Fruit fly (Drosophila melanogaster): Measurements from ENCODE around the gene kri.

kri gene

DNA sequence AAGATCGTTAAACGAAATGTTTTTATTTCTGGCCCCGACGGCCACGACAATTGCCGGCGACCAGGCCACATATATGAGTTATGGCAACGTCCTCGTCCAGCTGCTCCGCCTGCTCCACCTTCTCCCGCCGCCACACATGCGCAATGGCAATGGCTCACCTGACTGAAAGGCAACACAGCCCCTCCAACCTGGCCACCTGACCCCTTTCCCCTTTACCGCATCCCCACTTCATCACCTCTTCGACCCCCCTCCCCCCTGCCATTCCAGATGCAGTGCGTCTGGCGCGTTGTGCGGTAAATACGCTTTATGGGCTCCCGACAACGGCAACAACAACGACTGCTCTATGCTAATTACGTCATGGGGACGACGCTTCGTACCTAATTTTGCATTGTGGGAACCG lies 23.0 kb downstream of the kri start:
- TF ChIP-seq Mnt (GFP tag; optimal IDR thresholded peaks at IDR 0.05) (no peak), Clk (GFP tag; optimal IDR thresholded peaks at IDR 0.05) (no peak), pad (GFP tag; optimal IDR thresholded peaks at IDR 0.05) (no peak), bab1 (GFP tag; optimal IDR thresholded peaks at IDR 0.05) (no peak), ovo (GFP tag; optimal IDR thresholded peaks at IDR 0.05) (no peak)

DNA sequence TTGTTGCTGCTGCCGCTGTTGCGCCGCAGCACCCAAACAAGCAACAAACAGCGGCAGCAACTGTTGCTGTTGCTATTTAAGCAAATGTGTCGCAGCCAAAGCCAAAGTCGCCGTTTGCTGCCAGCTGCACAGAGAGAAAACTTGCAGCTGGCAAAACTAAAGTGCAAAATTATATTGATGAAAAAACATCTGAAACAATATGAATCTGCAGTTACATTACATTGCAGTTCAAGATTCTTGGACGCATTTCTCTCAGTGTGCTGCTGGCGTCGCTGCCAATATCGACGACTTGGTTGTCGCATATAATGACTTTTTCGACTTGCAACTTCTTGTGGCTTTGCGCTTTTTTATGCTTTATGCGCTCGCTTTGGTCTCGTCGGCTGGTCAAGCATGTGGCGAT lies 23.5 kb downstream of the kri start:
- TF ChIP-seq ovo (GFP tag; optimal IDR thresholded peaks at IDR 0.05) = no peak
- TF ChIP-seq cnc (optimal IDR thresholded peaks at IDR 0.05) = no peak

DNA sequence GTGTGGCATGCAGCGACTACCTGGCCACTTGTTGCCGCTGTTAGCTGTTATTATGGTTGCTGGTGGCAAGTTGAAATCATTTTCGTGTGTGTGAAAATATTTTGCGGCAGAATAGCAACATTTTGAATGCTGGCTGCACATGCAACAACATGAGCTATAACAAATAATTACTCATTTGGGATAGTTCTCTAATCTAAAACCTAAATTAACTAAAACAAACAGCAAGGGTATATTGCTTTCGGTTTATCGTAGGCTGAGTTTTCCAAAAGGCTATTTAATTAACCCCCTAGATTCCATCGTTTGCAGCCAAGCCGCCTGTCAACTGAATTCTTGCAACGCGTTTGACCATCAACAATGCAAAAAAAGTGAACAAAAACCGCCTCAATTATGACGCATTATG lies 24.0 kb downstream of the kri start:
- TF ChIP-seq CG5204 (GFP tag; optimal IDR thresholded peaks at IDR 0.05) = no peak
- TF ChIP-seq ovo (GFP tag; optimal IDR thresholded peaks at IDR 0.05) = no peak
- no peak for TF ChIP-seq CG33017 (tag; optimal IDR thresholded peaks at IDR 0.05)

DNA sequence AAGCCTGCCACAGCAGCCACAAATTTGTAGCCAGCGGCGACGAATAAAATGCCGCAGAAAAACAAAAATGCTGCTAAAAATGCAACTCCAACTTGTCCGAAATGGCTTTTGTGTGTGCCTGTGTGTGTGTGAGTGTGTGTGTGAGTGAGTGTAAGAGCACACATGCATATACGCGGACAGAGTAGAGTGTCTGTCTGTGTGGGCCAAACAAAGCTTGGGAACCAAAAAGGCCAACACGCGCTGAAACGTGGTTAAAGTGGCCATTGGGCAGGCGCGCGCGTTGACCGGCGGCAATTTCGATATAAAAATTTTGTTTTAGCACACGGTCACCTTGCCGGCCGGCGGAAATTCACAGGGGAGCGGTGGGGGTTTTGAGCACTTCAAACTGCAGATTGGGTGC lies 24.7 kb downstream of the kri start:
- no peak for TF ChIP-seq CG12768 (GFP tag; optimal IDR thresholded peaks at IDR 0.05)
- no peak for TF ChIP-seq pad (GFP tag; optimal IDR thresholded peaks at IDR 0.05)
- TF ChIP-seq bab1 (GFP tag; optimal IDR thresholded peaks at IDR 0.05) = no peak
- no peak for TF ChIP-seq cic (GFP tag; optimal IDR thresholded peaks at IDR 0.05)
- no peak for TF ChIP-seq ovo (GFP tag; optimal IDR thresholded peaks at IDR 0.05)
- TF ChIP-seq kay (GFP tag; ENCODE audit: borderline replicate concordance) = no peak
- TF ChIP-seq cnc (optimal IDR thresholded peaks at IDR 0.05) = no peak

DNA sequence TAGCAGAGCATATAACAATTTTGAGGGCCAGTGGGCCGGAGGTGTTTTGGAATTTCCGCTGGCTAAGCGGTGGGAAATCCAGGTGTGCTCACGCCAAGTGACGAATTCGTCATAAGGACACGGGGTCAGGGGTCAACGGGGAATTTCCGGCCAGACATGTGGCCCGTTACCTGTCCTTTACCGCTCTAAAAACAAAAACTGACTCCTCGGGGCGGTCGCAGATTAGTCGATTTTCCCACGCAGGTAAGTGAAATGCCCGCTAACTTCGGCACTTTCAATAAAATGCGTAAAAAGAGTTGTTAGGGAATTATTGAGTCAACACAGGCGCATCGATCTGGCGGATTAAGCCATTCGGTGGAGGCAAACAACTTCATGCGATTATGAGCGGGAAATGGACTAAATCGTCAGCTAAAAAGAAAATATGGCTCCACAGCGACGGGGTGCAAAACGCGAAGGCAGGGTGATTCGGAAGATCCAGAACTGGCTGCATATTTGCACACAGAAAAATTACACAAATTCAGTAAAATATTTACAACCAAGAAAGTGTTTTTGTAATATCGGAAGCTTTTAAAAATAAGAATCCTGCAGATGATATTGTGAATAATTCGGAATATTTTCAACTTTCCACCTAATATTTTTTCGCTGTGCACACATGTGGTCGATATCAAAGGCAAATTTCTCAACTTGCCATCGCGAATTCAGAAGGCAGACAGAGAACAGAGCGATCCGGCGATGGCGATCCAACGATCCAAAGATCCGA lies 25.3 kb downstream of the kri start:
- TF ChIP-seq CG7101 (tag; optimal IDR thresholded peaks at IDR 0.05) = no peak
- TF ChIP-seq toe (GFP tag; optimal IDR thresholded peaks at IDR 0.05) = no peak
- TF ChIP-seq cic (GFP tag; optimal IDR thresholded peaks at IDR 0.05) = no peak

DNA sequence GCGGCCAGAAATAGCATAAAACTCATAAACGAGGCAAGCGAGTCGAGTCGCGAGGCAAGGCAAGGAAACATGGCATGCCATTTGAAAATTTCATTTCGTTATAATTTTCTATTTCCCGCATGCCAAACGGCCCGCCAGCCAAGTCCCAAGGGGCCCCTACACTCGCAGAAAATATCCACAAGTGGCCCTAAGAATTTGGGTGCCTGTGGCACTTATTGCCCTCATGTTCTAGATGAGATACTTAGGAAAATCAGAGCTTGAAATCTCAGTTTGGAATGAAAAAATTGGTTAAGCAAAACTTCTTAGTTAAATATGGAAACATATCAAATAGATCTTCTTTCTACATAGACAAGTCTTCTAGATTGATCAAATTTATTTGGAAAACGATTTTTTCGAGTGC lies 27.5 kb downstream of the kri start:
- TF ChIP-seq pad (GFP tag; optimal IDR thresholded peaks at IDR 0.05) (no peak), CG1620 (GFP tag; optimal IDR thresholded peaks at IDR 0.05) (no peak), Mnt (GFP tag; optimal IDR thresholded peaks at IDR 0.05) (no peak), Crg-1 (GFP tag; optimal IDR thresholded peaks at IDR 0.05) (no peak), cic (GFP tag; optimal IDR thresholded peaks at IDR 0.05) (no peak), CG5204 (GFP tag; optimal IDR thresholded peaks at IDR 0.05) (no peak), tj (GFP tag; optimal IDR thresholded peaks at IDR 0.05) (no peak), kay (GFP tag; ENCODE audit: borderline replicate concordance) (peak; percentile 3)

DNA sequence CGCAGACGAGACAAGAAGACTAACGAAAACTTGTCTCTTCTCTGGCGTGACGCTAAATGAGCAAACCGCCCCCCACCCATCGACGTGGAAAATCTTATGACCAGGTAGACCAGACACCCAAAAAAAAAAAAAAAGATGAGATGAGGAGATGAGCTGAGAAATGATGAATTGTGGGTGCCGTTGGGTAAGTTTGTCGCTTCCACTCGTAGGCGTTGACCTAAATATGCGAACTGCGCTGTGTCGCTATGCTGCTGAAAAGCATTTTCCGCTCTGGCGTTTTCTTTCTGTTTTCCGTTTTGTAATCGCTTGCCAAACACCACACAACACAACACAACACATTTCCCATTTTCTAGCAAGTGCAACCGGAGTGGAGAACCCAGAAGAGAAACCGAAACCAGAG lies 28.1 kb downstream of the kri start:
- TF ChIP-seq CG1620 (GFP tag; optimal IDR thresholded peaks at IDR 0.05) = no peak
- TF ChIP-seq CG12768 (GFP tag; optimal IDR thresholded peaks at IDR 0.05) = no peak
- no peak for TF ChIP-seq cnc (optimal IDR thresholded peaks at IDR 0.05)
- TF ChIP-seq CG11617 (GFP tag; optimal IDR thresholded peaks at IDR 0.05) = no peak
- TF ChIP-seq bab1 (GFP tag; optimal IDR thresholded peaks at IDR 0.05) = no peak
- no peak for TF ChIP-seq pad (GFP tag; optimal IDR thresholded peaks at IDR 0.05)
- no peak for TF ChIP-seq Mnt (GFP tag; optimal IDR thresholded peaks at IDR 0.05)
- no peak for TF ChIP-seq Hr96 (GFP tag; optimal IDR thresholded peaks at IDR 0.05)
- no peak for TF ChIP-seq ovo (GFP tag; optimal IDR thresholded peaks at IDR 0.05)
- no peak for TF ChIP-seq CG7045 (GFP tag; optimal IDR thresholded peaks at IDR 0.05)
- no peak for TF ChIP-seq CG33017 (tag; optimal IDR thresholded peaks at IDR 0.05)
- TF ChIP-seq cic (GFP tag; optimal IDR thresholded peaks at IDR 0.05) = no peak
- no peak for TF ChIP-seq kay (GFP tag; ENCODE audit: borderline replicate concordance)
- TF ChIP-seq tj (GFP tag; optimal IDR thresholded peaks at IDR 0.05) = no peak
- no peak for TF ChIP-seq CG14711 (tag; optimal IDR thresholded peaks at IDR 0.05)
- no peak for TF ChIP-seq CG5204 (GFP tag; optimal IDR thresholded peaks at IDR 0.05)
- no peak for TF ChIP-seq CG7101 (tag; optimal IDR thresholded peaks at IDR 0.05)

DNA sequence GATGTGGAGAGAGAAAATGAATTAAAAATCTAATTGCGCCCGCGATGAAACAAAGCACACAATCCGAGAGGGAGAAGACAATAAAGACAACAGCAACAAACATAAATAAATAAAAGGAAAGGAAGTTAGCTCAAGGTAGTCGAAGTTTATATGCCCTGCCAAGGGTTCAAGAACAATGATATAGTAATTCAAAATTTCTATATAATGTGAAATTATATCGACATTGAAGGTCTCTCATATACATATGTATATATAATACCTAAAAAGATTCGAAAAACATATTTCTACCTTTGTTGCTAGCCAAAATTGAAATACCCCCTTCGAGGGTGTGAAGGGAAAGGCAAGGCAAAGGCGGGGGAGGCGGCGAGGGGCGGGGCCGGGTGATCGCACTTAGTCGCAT lies 30.1 kb downstream of the kri start:
- no peak for TF ChIP-seq Mnt (GFP tag; optimal IDR thresholded peaks at IDR 0.05)
- no peak for TF ChIP-seq kay (GFP tag; ENCODE audit: borderline replicate concordance)
- TF ChIP-seq CG12768 (GFP tag; optimal IDR thresholded peaks at IDR 0.05) = no peak
- TF ChIP-seq cic (GFP tag; optimal IDR thresholded peaks at IDR 0.05) = no peak
- TF ChIP-seq Crg-1 (GFP tag; optimal IDR thresholded peaks at IDR 0.05) = no peak
- TF ChIP-seq CG5204 (GFP tag; optimal IDR thresholded peaks at IDR 0.05) = no peak
- no peak for TF ChIP-seq CG14711 (tag; optimal IDR thresholded peaks at IDR 0.05)
- no peak for TF ChIP-seq cnc (optimal IDR thresholded peaks at IDR 0.05)
- TF ChIP-seq CG1620 (GFP tag; optimal IDR thresholded peaks at IDR 0.05) = no peak
- TF ChIP-seq pad (GFP tag; optimal IDR thresholded peaks at IDR 0.05) = no peak
- TF ChIP-seq Clk (GFP tag; optimal IDR thresholded peaks at IDR 0.05) = no peak
- no peak for TF ChIP-seq toe (GFP tag; optimal IDR thresholded peaks at IDR 0.05)
- no peak for TF ChIP-seq CG7045 (GFP tag; optimal IDR thresholded peaks at IDR 0.05)

All from whole organism, adult.